Fruit fly (Drosophila melanogaster): Measurements from ENCODE around the gene CG15771.
A peak's percentile ranks its signal among the peaks of the same experiment; 100 is the strongest.

CG15771 gene

dm6 chrX:5705899-5706312, 49.5 kb upstream of the CG15771 start (continued):
- TF ChIP-seq chif (GFP tag; optimal IDR thresholded peaks at IDR 0.05) (peak; percentile 48 to 76), CG32772 (GFP tag; IDR thresholded peaks at IDR 0.05) (peak; percentile 90), nom (GFP tag; optimal IDR thresholded peaks at IDR 0.05) (peak; percentile 62), pita (GFP tag; optimal IDR thresholded peaks at IDR 0.05) (no peak), CG8924 (tag; optimal IDR thresholded peaks at IDR 0.05) (peak; percentile 88), Bdp1 (GFP tag; optimal IDR thresholded peaks at IDR 0.05) (peak; percentile 19), tup (GFP tag; optimal IDR thresholded peaks at IDR 0.05) (peak; percentile 65), CG15269 (tag; optimal IDR thresholded peaks at IDR 0.05) (peak; percentile 84), dimm (GFP tag; IDR thresholded peaks at IDR 0.05) (peak; percentile 63; the same call in 1 of the 2 replicates), hbn (GFP tag; IDR thresholded peaks at IDR 0.05; ENCODE audit: partially characterized antibody) (no peak), CG7745 (tag; optimal IDR thresholded peaks at IDR 0.05) (no peak), Scr (GFP tag; IDR thresholded peaks at IDR 0.05; ENCODE audit: partially characterized antibody) (no peak), grn (GFP tag; optimal IDR thresholded peaks at IDR 0.05) (peak; percentile 66), CG9817 (tag; optimal IDR thresholded peaks at IDR 0.05) (peak; percentile 83), nerfin-1 (tag; optimal IDR thresholded peaks at IDR 0.05) (peak; percentile 62), Dp (GFP tag; optimal IDR thresholded peaks at IDR 0.05) (no peak), ara (GFP tag; IDR thresholded peaks at IDR 0.05) (peak; percentile 85), aop (GFP tag; IDR thresholded peaks at IDR 0.05) (no peak), Rx (GFP tag; IDR thresholded peaks at IDR 0.05) (peak; percentile 85), gce (GFP tag; IDR thresholded peaks at IDR 0.05) (peak; percentile 87), Dad (GFP tag; optimal IDR thresholded peaks at IDR 0.05) (peak; percentile 66), ac (GFP tag; optimal IDR thresholded peaks at IDR 0.05) (no peak), HLHmδ (GFP tag; optimal IDR thresholded peaks at IDR 0.05) (no peak), CoRest (tag; optimal IDR thresholded peaks at IDR 0.05) (peak; percentile 82), dati (GFP tag; IDR thresholded peaks at IDR 0.05) (peak; percentile 80), CG3726 (GFP tag; IDR thresholded peaks at IDR 0.05) (peak; percentile 87; the same call in 2 of the 3 replicates), CG7786 (GFP tag; optimal IDR thresholded peaks at IDR 0.05) (peak; percentile 41), caup (GFP tag; optimal IDR thresholded peaks at IDR 0.05; ENCODE audit: severe bottlenecking) (peak; percentile 87), E2f1 (GFP tag; IDR thresholded peaks at IDR 0.05) (peak; percentile 88), wdn (GFP tag; IDR thresholded peaks at IDR 0.05) (peak; percentile 85), CG7963 (GFP tag; IDR thresholded peaks at IDR 0.05; ENCODE audit: partially characterized antibody) (no peak), fd64A (GFP tag; optimal IDR thresholded peaks at IDR 0.05) (peak; percentile 47), Sry-β (GFP tag; optimal IDR thresholded peaks at IDR 0.05) (no peak), Hr51 (GFP tag; optimal IDR thresholded peaks at IDR 0.05) (peak; percentile 35 to 86), sima (GFP tag; optimal IDR thresholded peaks at IDR 0.05) (no peak), CG7556 (GFP tag; optimal IDR thresholded peaks at IDR 0.05) (peak; percentile 81), CG34376 (GFP tag; optimal IDR thresholded peaks at IDR 0.05) (peak; percentile 50), kni (GFP tag; optimal IDR thresholded peaks at IDR 0.05) (no peak), Blimp-1 (GFP tag; optimal IDR thresholded peaks at IDR 0.05) (peak; percentile 76)

DNA sequence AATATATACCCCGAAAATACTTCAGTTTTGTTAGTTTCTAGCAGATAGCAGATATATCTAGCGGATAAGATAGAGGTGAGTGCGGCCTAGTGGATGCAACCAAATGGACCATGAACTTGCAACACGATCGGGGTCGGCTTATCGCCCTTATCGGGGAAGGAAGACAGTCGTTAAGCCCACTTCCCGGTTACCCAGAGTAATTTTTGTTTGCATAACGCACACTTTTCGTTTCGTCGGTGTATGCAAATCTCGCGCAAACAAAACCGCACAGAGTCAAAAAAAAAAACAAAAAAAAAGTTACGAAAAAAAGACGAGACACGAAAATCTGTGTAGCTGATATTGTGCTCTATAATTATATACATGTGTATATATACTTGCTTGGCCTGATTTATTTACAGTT, 42.4 kb upstream of the CG15771 start:
- TF ChIP-seq Sin3A (optimal IDR thresholded peaks at IDR 0.05), result no peak
- peak in 1 of 2 experiments; percentile 54 for TF ChIP-seq Pdp1 (GFP tag; optimal IDR thresholded peaks at IDR 0.05)

All from whole organism, embryonic.